Fruit fly (Drosophila melanogaster) whole organism, embryonic: ENCODE results near the gene CG34325.

Experiments used
- B-H1 ChIP-seq: fragments of 200-800 bp; sonication (Bioruptor generic); IDR thresholded peaks from 3 replicates; pipeline ENCODE4 v1.3.6; 2022; ENCODE audit warnings: missing biosample characterization, missing genetic modification characterization
- Bdp1 ChIP-seq: fragments of 200-800 bp; sonication (Bioruptor generic); optimal IDR thresholded peaks from 3 replicates; lab custom pipeline; 2016; ENCODE audit warnings: missing biosample characterization, missing genetic modification characterization
- CG10979 ChIP-seq: fragments of 200-800 bp; sonication (Bioruptor generic); optimal IDR thresholded peaks from 2 replicates; lab custom pipeline; 2018; ENCODE audit warnings: missing biosample characterization, mild to moderate bottlenecking, missing genetic modification characterization, moderate library complexity
- CG11093 ChIP-seq: fragments of 200-800 bp; sonication (Bioruptor generic); IDR thresholded peaks from 3 replicates; pipeline ENCODE4 v1.3.6; 2022; ENCODE audit warnings: missing biosample characterization, missing genetic modification characterization
- CG12071 ChIP-seq: fragments of 200-800 bp; sonication (Bioruptor generic); optimal IDR thresholded peaks from 3 replicates; lab custom pipeline; 2018; ENCODE audit warnings: missing biosample characterization, mild to moderate bottlenecking, missing genetic modification characterization
- CG12155 ChIP-seq: fragments of 200-800 bp; sonication (Bioruptor generic); optimal IDR thresholded peaks from 3 replicates; lab custom pipeline; 2016; ENCODE audit warnings: missing biosample characterization, missing genetic modification characterization
- CG15073 ChIP-seq: fragments of 200-800 bp; sonication (Bioruptor generic); optimal IDR thresholded peaks from 2 replicates; lab custom pipeline; 2016; ENCODE audit warnings: missing biosample characterization, missing genetic modification characterization
- CG15514 ChIP-seq: fragments of 200-800 bp; sonication (Bioruptor generic); optimal IDR thresholded peaks from 3 replicates; lab custom pipeline; 2017; ENCODE audit warnings: missing biosample characterization, missing genetic modification characterization, mild to moderate bottlenecking, moderate library complexity, missing genetic modification reagents
- CG17361 ChIP-seq: fragments of 200-800 bp; sonication (Bioruptor generic); IDR thresholded peaks from 3 replicates; pipeline ENCODE4 v1.3.6; 2022; ENCODE audit warnings: missing biosample characterization, missing genetic modification characterization
- CG18619 ChIP-seq: fragments of 200-800 bp; sonication (Bioruptor generic); optimal IDR thresholded peaks from 3 replicates; lab custom pipeline; 2017; ENCODE audit warnings: missing biosample characterization, mild to moderate bottlenecking, missing genetic modification characterization
- CG30403 ChIP-seq: fragments of 200-800 bp; sonication (Bioruptor generic); optimal IDR thresholded peaks from 3 replicates; lab custom pipeline; 2016; ENCODE audit warnings: missing biosample characterization, missing genetic modification characterization
- CG3065 ChIP-seq: fragments of 200-800 bp; sonication (Bioruptor generic); optimal IDR thresholded peaks from 2 replicates; lab custom pipeline; 2016; ENCODE audit warnings: missing biosample characterization, missing genetic modification characterization
- CG31224 ChIP-seq: fragments of 200-800 bp; sonication (Bioruptor generic); IDR thresholded peaks from 2 replicates; pipeline ENCODE4 v1.3.6; 2022; ENCODE audit warnings: missing biosample characterization, missing genetic modification characterization
- CG31365 ChIP-seq: fragments of 200-800 bp; sonication (Bioruptor generic); optimal IDR thresholded peaks from 2 replicates; lab custom pipeline; 2018; ENCODE audit warnings: missing biosample characterization, mild to moderate bottlenecking, missing genetic modification characterization
- CG4360 ChIP-seq: fragments of 200-800 bp; sonication (Bioruptor generic); IDR thresholded peaks from 2 replicates; pipeline ENCODE4 v1.3.6; 2022; ENCODE audit warnings: missing biosample characterization, missing genetic modification characterization
- CG4617 ChIP-seq: fragments of 200-800 bp; sonication (Bioruptor generic); optimal IDR thresholded peaks from 3 replicates; lab custom pipeline; 2016; ENCODE audit warnings: missing biosample characterization, missing genetic modification characterization, borderline replicate concordance
- CG6254 ChIP-seq: fragments of 200-800 bp; sonication (Bioruptor generic); optimal IDR thresholded peaks from 3 replicates; lab custom pipeline; 2017; ENCODE audit warnings: mild to moderate bottlenecking, missing biosample characterization, missing genetic modification reagents, missing genetic modification characterization
- CG6791 ChIP-seq: fragments of 200-800 bp; sonication (Bioruptor generic); IDR thresholded peaks from 3 replicates; pipeline ENCODE4 v1.3.6; 2022; ENCODE audit warnings: missing biosample characterization, missing genetic modification characterization; ENCODE audit not compliant: partially characterized antibody
- CG8290 ChIP-seq, 3 experiments: fragments of 200-800 bp; sonication (Bioruptor generic); optimal IDR thresholded peaks; 2 replicates each; lab custom pipeline; 2016 to 2019; ENCODE audit warnings: missing biosample characterization in 3 of 3, missing genetic modification characterization in 3 of 3, mild to moderate bottlenecking in 2 of 3, moderate library complexity in 1 of 3
- CG8359 ChIP-seq: fragments of 200-800 bp; sonication (Bioruptor generic); optimal IDR thresholded peaks from 2 replicates; lab custom pipeline; 2017; ENCODE audit warnings: missing biosample characterization, mild to moderate bottlenecking, missing genetic modification characterization, borderline replicate concordance
- CG8478 ChIP-seq: fragments of >200 bp; optimal IDR thresholded peaks from 2 replicates; lab custom pipeline; 2018
- CoRest ChIP-seq: fragments of 200-800 bp; sonication (Bioruptor generic); optimal IDR thresholded peaks from 3 replicates; lab custom pipeline; 2018; ENCODE audit warnings: missing biosample characterization, mild to moderate bottlenecking, missing genetic modification characterization, moderate library complexity
- HLH4C ChIP-seq: fragments of 200-800 bp; sonication (Bioruptor generic); IDR thresholded peaks from 3 replicates; pipeline ENCODE4 v1.3.6; 2022; ENCODE audit warnings: missing biosample characterization, missing genetic modification characterization; ENCODE audit not compliant: partially characterized antibody
- HmgZ ChIP-seq: fragments of 200-800 bp; sonication (Bioruptor generic); optimal IDR thresholded peaks from 2 replicates; lab custom pipeline; 2018; ENCODE audit warnings: missing biosample characterization, mild to moderate bottlenecking, missing genetic modification characterization
- Hr39 ChIP-seq: fragments of >200 bp; optimal IDR thresholded peaks from 2 replicates; lab custom pipeline; 2017
- Lhr ChIP-seq: fragments of 200-800 bp; sonication (Bioruptor generic); optimal IDR thresholded peaks from 3 replicates; lab custom pipeline; 2017; ENCODE audit warnings: mild to moderate bottlenecking, missing biosample characterization, missing genetic modification reagents, missing genetic modification characterization
- Neu2 ChIP-seq: fragments of 200-800 bp; sonication (Bioruptor generic); optimal IDR thresholded peaks from 3 replicates; lab custom pipeline; 2016; ENCODE audit warnings: missing biosample characterization, missing genetic modification characterization, borderline replicate concordance
- Nf-YA ChIP-seq: fragments of 200-800 bp; sonication (Bioruptor generic); IDR thresholded peaks from 2 replicates; pipeline ENCODE4 v1.3.6; 2022; ENCODE audit warnings: missing biosample characterization, missing genetic modification characterization
- Opbp ChIP-seq: fragments of 200-800 bp; sonication (Bioruptor generic); IDR thresholded peaks from 3 replicates; pipeline ENCODE4 v1.3.6; 2022; ENCODE audit warnings: missing biosample characterization, missing genetic modification characterization; ENCODE audit not compliant: partially characterized antibody
- PHDP ChIP-seq: fragments of 200-800 bp; sonication (Bioruptor generic); optimal IDR thresholded peaks from 3 replicates; lab custom pipeline; 2018; ENCODE audit warnings: missing biosample characterization, mild to moderate bottlenecking, missing genetic modification characterization, moderate library complexity
- Poxn ChIP-seq: fragments of 200-800 bp; sonication (Bioruptor generic); IDR thresholded peaks from 2 replicates; pipeline ENCODE4 v1.3.6; 2022; ENCODE audit warnings: missing biosample characterization, missing genetic modification characterization
- Stat92E ChIP-seq, 3 experiments: fragments of >200 bp in 2 of 3; fragments of 200-800 bp in 1 of 3; sonication (Bioruptor generic) in 1 of 3; optimal IDR thresholded peaks; 2 replicates each; lab custom pipeline; 2017 to 2019; ENCODE audit warnings: missing biosample characterization in 3 of 3, missing genetic modification characterization in 3 of 3, mild to moderate bottlenecking in 1 of 3, moderate library complexity in 1 of 3
- Vsx1 ChIP-seq: fragments of 200-800 bp; sonication (Bioruptor generic); optimal IDR thresholded peaks from 2 replicates; lab custom pipeline; 2017; ENCODE audit warnings: missing biosample characterization, mild to moderate bottlenecking, missing genetic modification characterization, missing genetic modification reagents
- ac ChIP-seq: fragments of 200-800 bp; sonication (Bioruptor generic); optimal IDR thresholded peaks from 3 replicates; lab custom pipeline; 2017; ENCODE audit warnings: missing biosample characterization, mild to moderate bottlenecking, missing genetic modification characterization
- amos ChIP-seq: fragments of 200-800 bp; sonication (Bioruptor generic); IDR thresholded peaks from 2 replicates; pipeline ENCODE4 v1.3.6; 2022; ENCODE audit warnings: missing biosample characterization, missing genetic modification characterization; ENCODE audit not compliant: partially characterized antibody
- bab2 ChIP-seq: fragments of 200-800 bp; sonication (Bioruptor generic); optimal IDR thresholded peaks from 2 replicates; lab custom pipeline; 2016; ENCODE audit warnings: missing biosample characterization, missing genetic modification characterization
- br ChIP-seq: fragments of >200 bp; optimal IDR thresholded peaks from 2 replicates; lab custom pipeline; 2017
- dm ChIP-seq: fragments of 200-800 bp; sonication (Bioruptor generic); optimal IDR thresholded peaks from 3 replicates; lab custom pipeline; 2016; ENCODE audit warnings: missing biosample characterization, missing genetic modification characterization
- gt ChIP-seq: fragments of 200-800 bp; sonication (Bioruptor generic); IDR thresholded peaks from 2 replicates; pipeline ENCODE4 v1.3.6; 2022; ENCODE audit warnings: missing biosample characterization, missing genetic modification characterization
- jing ChIP-seq: fragments of 200-800 bp; sonication (Bioruptor generic); optimal IDR thresholded peaks from 2 replicates; lab custom pipeline; 2018; ENCODE audit warnings: missing biosample characterization, mild to moderate bottlenecking, missing genetic modification characterization
- lab ChIP-seq: fragments of 200-800 bp; sonication (Bioruptor generic); optimal IDR thresholded peaks from 3 replicates; lab custom pipeline; 2017; ENCODE audit warnings: missing biosample characterization, missing genetic modification characterization, mild to moderate bottlenecking, moderate library complexity, missing genetic modification reagents
- nmo ChIP-seq: fragments of 200-800 bp; sonication (Bioruptor generic); optimal IDR thresholded peaks from 2 replicates; lab custom pipeline; 2018; ENCODE audit warnings: missing biosample characterization, mild to moderate bottlenecking, missing genetic modification characterization, moderate library complexity
- p53 ChIP-seq: fragments of 200-800 bp; sonication (Bioruptor generic); optimal IDR thresholded peaks from 2 replicates; lab custom pipeline; 2016; ENCODE audit warnings: missing biosample characterization, missing genetic modification characterization
- pita ChIP-seq: fragments of 200-800 bp; sonication (Bioruptor generic); optimal IDR thresholded peaks from 2 replicates; lab custom pipeline; 2017; ENCODE audit warnings: missing biosample characterization, mild to moderate bottlenecking, missing genetic modification characterization
- pzg ChIP-seq: fragments of 200-800 bp; sonication (Bioruptor generic); optimal IDR thresholded peaks from 3 replicates; lab custom pipeline; 2018; ENCODE audit warnings: missing biosample characterization, mild to moderate bottlenecking, missing genetic modification characterization, moderate library complexity
- ranshi ChIP-seq: fragments of 200-800 bp; sonication (Bioruptor generic); IDR thresholded peaks from 2 replicates; pipeline ENCODE4 v1.3.6; 2022; ENCODE audit warnings: missing biosample characterization, missing genetic modification characterization
- row ChIP-seq: fragments of 200-800 bp; sonication (Bioruptor generic); IDR thresholded peaks from 3 replicates; pipeline ENCODE4 v1.3.6; 2022; ENCODE audit warnings: missing biosample characterization, missing genetic modification characterization
- ssp ChIP-seq: fragments of 200-800 bp; sonication (Bioruptor generic); IDR thresholded peaks from 2 replicates; pipeline ENCODE4 v1.3.6; 2022; ENCODE audit warnings: missing biosample characterization, missing genetic modification characterization
- unc-4 ChIP-seq: fragments of 200-800 bp; sonication (Bioruptor generic); IDR thresholded peaks from 2 replicates; pipeline ENCODE4 v1.3.6; 2022; ENCODE audit warnings: missing biosample characterization, missing genetic modification characterization; ENCODE audit not compliant: partially characterized antibody
- unpg ChIP-seq: fragments of 200-800 bp; sonication (Bioruptor generic); optimal IDR thresholded peaks from 3 replicates; lab custom pipeline; 2018; ENCODE audit warnings: missing biosample characterization, mild to moderate bottlenecking, missing genetic modification characterization, moderate library complexity

CG34325 gene

DNA sequence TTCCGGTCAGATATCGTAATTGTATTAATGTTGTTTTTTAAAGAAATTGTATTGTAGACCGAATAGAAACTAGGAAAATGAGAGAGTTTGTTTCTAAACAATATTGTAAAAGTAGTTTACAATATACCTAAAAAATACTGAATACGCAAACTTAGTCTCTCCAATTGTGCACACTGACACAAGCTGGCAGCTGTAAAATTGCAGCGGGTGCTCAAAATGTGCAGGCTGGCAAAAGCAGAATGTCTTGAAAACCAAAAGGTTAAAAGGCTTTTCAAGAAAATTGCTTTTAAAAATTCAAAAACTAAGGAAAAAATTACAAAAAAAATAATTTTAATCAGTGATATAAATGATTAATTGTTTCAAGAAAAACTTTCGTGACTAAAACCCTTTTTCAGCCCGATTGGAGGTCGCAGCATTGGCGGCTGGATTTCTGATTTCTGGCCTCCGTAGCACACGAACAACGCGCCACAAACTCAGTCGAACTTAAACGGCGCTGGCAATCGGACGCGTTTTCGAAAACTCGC lies 25.5 kb downstream of the CG34325 start, which contains the start of gene CG4678 (continued):
- TF ChIP-seq Neu2 (no peak), CG6254 (GFP tag; lab: Kevin White, UChicago) (peak; percentile 14), CG12071 (GFP tag; lab: Kevin White, UChicago) (no peak), CoRest (tag; lab: Kevin White, UChicago) (peak; percentile 42), gt (no peak), Bdp1 (GFP tag; lab: Kevin White, UChicago) (no peak), PHDP (tag; lab: Kevin White, UChicago) (no peak), Poxn (GFP tag; lab: Robert Waterston, UW) (no peak), B-H1 (GFP tag; lab: Robert Waterston, UW) (no peak), unpg (GFP tag; lab: Kevin White, UChicago) (no peak), CG30403 (GFP tag; lab: Kevin White, UChicago) (no peak), CG4617 (GFP tag; lab: Kevin White, UChicago) (no peak), CG17361 (no peak), amos (GFP tag; lab: Robert Waterston, UW) (peak; percentile 32; the same call in 1 of the 2 replicates), Vsx1 (GFP tag; lab: Kevin White, UChicago) (no peak), Nf-YA (GFP tag; lab: Robert Waterston, UW) (no peak), CG8290 (GFP tag; optimal IDR thresholded peaks at IDR 0.05; lab: Kevin White, UChicago) (no peak), CG8290 (tag; optimal IDR thresholded peaks at IDR 0.05; lab: Kevin White, UChicago) (peak in 1 of 2 experiments; percentile 3), CG12155 (GFP tag; lab: Kevin White, UChicago) (no peak), pita (GFP tag; lab: Kevin White, UChicago) (no peak), ssp (peak; percentile 31; the same call in 1 of the 2 replicates), Hr39 (lab: Kevin White, UChicago) (no peak), CG10979 (no peak), nmo (GFP tag; lab: Kevin White, UChicago) (peak; percentile 20), p53 (GFP tag; lab: Kevin White, UChicago) (no peak), dm (no peak), br (lab: Kevin White, UChicago) (no peak), ac (GFP tag; lab: Kevin White, UChicago) (no peak), ranshi (no peak), HmgZ (tag; lab: Kevin White, UChicago) (peak; percentile 20), CG15073 (GFP tag; lab: Kevin White, UChicago) (no peak), CG31365 (tag; lab: Kevin White, UChicago) (no peak), CG8359 (GFP tag; lab: Kevin White, UChicago) (no peak), row (0 out of 3 replicates have a peak, but pooled peaks have one; percentile 20), unc-4 (GFP tag; lab: Robert Waterston, UW) (no peak), CG11093 (GFP tag; lab: Robert Waterston, UW) (no peak), CG3065 (GFP tag; lab: Kevin White, UChicago) (no peak), bab2 (GFP tag; lab: Kevin White, UChicago) (no peak), CG4360 (no peak), Stat92E (GFP tag; optimal IDR thresholded peaks at IDR 0.05; lab: Kevin White, UChicago) (no peak), Lhr (peak; percentile 43), CG31224 (GFP tag; lab: Robert Waterston, UW) (no peak), CG6791 (no peak), lab (GFP tag; lab: Kevin White, UChicago) (no peak), Opbp (GFP tag; lab: Robert Waterston, UW) (peak; percentile 52; the same call in 2 of the 3 replicates), CG15514 (GFP tag; lab: Kevin White, UChicago) (peak; percentile 24), HLH4C (GFP tag; lab: Robert Waterston, UW) (no peak), pzg (GFP tag; lab: Kevin White, UChicago) (peak; percentile 64), jing (GFP tag; lab: Kevin White, UChicago) (no peak), CG8478 (lab: Kevin White, UChicago) (no peak), CG18619 (GFP tag; lab: Kevin White, UChicago) (no peak)
